Fruit fly (Drosophila melanogaster) whole organism, wandering third instar larva: ENCODE results near the gene Dpy-30L2.

Experiments
- Abd-B ChIP-seq: fragments of >200 bp; optimal IDR thresholded peaks from 2 replicates; lab custom pipeline; 2017; ENCODE audit warnings: missing biosample characterization, missing genetic modification characterization
- CG32264 ChIP-seq: fragments of 200-800 bp; sonication (Bioruptor generic); optimal IDR thresholded peaks from 2 replicates; lab custom pipeline; 2016; ENCODE audit warnings: missing biosample characterization, missing genetic modification characterization
- CG9705 ChIP-seq: fragments of 200-800 bp; sonication (Bioruptor generic); optimal IDR thresholded peaks from 2 replicates; lab custom pipeline; 2018; ENCODE audit warnings: missing biosample characterization, mild to moderate bottlenecking, missing genetic modification characterization
- CrebA ChIP-seq: fragments of 200-800 bp; sonication (Bioruptor generic); optimal IDR thresholded peaks from 2 replicates; lab custom pipeline; 2016; ENCODE audit warnings: missing biosample characterization, mild to moderate bottlenecking, missing genetic modification characterization, borderline replicate concordance
- Dfd ChIP-seq: fragments of >200 bp; optimal IDR thresholded peaks from 2 replicates; lab custom pipeline; 2017; ENCODE audit warnings: missing biosample characterization, missing genetic modification characterization
- Dif ChIP-seq: fragments of 200-275, 200-300 bp; sonication (Bioruptor generic); optimal IDR thresholded peaks from 2 replicates; lab custom pipeline; 2018; ENCODE audit warnings: missing biosample characterization, missing genetic modification characterization; ENCODE audit not compliant: partially characterized antibody
- GATAd ChIP-seq: sonication (Bioruptor generic); optimal IDR thresholded peaks from 2 replicates; lab custom pipeline; 2016; ENCODE audit warnings: missing biosample characterization, missing genetic modification characterization
- HLH106 ChIP-seq: fragments of 200-800 bp; optimal IDR thresholded peaks from 3 replicates; lab custom pipeline; 2019; ENCODE audit warnings: missing biosample characterization, mild to moderate bottlenecking, missing genetic modification characterization, moderate library complexity
- Hnf4 ChIP-seq: fragments of 200-800 bp; sonication (Bioruptor generic); optimal IDR thresholded peaks from 2 replicates; lab custom pipeline; 2016; ENCODE audit warnings: missing biosample characterization, mild to moderate bottlenecking, missing genetic modification characterization
- Hr78 ChIP-seq: fragments of >200 bp; optimal IDR thresholded peaks from 2 replicates; lab custom pipeline; 2017; ENCODE audit warnings: missing biosample characterization, missing genetic modification characterization
- Hr83 ChIP-seq: fragments of 200-300 bp; sonication (Bioruptor generic); optimal IDR thresholded peaks from 2 replicates; lab custom pipeline; 2016; ENCODE audit warnings: missing biosample characterization, mild to moderate bottlenecking, missing genetic modification characterization, moderate library complexity; ENCODE audit not compliant: poor library complexity, severe bottlenecking
- Mio ChIP-seq: sonication (Bioruptor generic); optimal IDR thresholded peaks from 2 replicates; lab custom pipeline; 2016; ENCODE audit warnings: missing biosample characterization, missing genetic modification characterization
- N ChIP-seq: fragments of >200 bp; optimal IDR thresholded peaks from 2 replicates; lab custom pipeline; 2018; ENCODE audit warnings: missing biosample characterization, missing external identifiers, missing genetic modification characterization
- OdsH ChIP-seq: fragments of 200-800 bp; sonication (Bioruptor generic); optimal IDR thresholded peaks from 2 replicates; lab custom pipeline; 2016; ENCODE audit warnings: missing biosample characterization, mild to moderate bottlenecking, missing genetic modification characterization
- Rel ChIP-seq, 2 experiments: fragments of 200-800 bp; sonication (Bioruptor generic) in 1 of 2; optimal IDR thresholded peaks; 2 replicates in 1 of 2; 3 replicates in 1 of 2; lab custom pipeline; 2016 to 2019; ENCODE audit warnings: mild to moderate bottlenecking in 2 of 2, missing biosample characterization in 2 of 2, missing genetic modification characterization in 2 of 2, moderate library complexity in 1 of 2
- Sp1 ChIP-seq: fragments of 200-800 bp; sonication (Bioruptor generic); optimal IDR thresholded peaks from 3 replicates; lab custom pipeline; 2019; ENCODE audit warnings: missing biosample characterization, mild to moderate bottlenecking, missing genetic modification characterization, moderate library complexity
- Vsx2 ChIP-seq: fragments of 200-300, 225-300 bp; sonication (Bioruptor generic); optimal IDR thresholded peaks from 2 replicates; lab custom pipeline; 2018; ENCODE audit warnings: missing biosample characterization, missing genetic modification characterization; ENCODE audit not compliant: partially characterized antibody
- br ChIP-seq: fragments of 200-800 bp; sonication (Bioruptor generic); optimal IDR thresholded peaks from 2 replicates; lab custom pipeline; 2016; ENCODE audit warnings: missing biosample characterization, missing genetic modification characterization
- brk ChIP-seq: fragments of 200-800 bp; sonication (Bioruptor generic); optimal IDR thresholded peaks from 2 replicates; lab custom pipeline; 2016; ENCODE audit warnings: missing biosample characterization, mild to moderate bottlenecking, missing genetic modification characterization
- dmrt93B ChIP-seq: fragments of 200-800 bp; sonication (Bioruptor generic); optimal IDR thresholded peaks from 2 replicates; lab custom pipeline; 2018; ENCODE audit warnings: missing biosample characterization, mild to moderate bottlenecking, missing genetic modification characterization
- dsf ChIP-seq: sonication (Bioruptor generic); optimal IDR thresholded peaks from 2 replicates; lab custom pipeline; 2016; ENCODE audit warnings: missing biosample characterization, missing genetic modification characterization, borderline replicate concordance
- ey ChIP-seq: fragments of 200-800 bp; sonication (Bioruptor generic); optimal IDR thresholded peaks from 2 replicates; lab custom pipeline; 2016; ENCODE audit warnings: missing biosample characterization, missing genetic modification characterization
- foxo ChIP-seq, 2 experiments: fragments of 200-800 bp; sonication (Bioruptor generic); optimal IDR thresholded peaks; 2 replicates in 1 of 2; 3 replicates in 1 of 2; lab custom pipeline; 2016 to 2017; ENCODE audit warnings: missing biosample characterization in 2 of 2, missing genetic modification characterization in 2 of 2
- fru ChIP-seq: fragments of 200-800 bp; sonication (Bioruptor generic); optimal IDR thresholded peaks from 3 replicates; lab custom pipeline; 2016; ENCODE audit warnings: missing biosample characterization, mild to moderate bottlenecking, missing genetic modification characterization
- h ChIP-seq: fragments of 200-800 bp; sonication (Bioruptor generic); optimal IDR thresholded peaks from 3 replicates; lab custom pipeline; 2016; ENCODE audit warnings: missing biosample characterization, mild to moderate bottlenecking, missing genetic modification characterization
- lola ChIP-seq: fragments of >200 bp; optimal IDR thresholded peaks from 2 replicates; lab custom pipeline; 2017; ENCODE audit warnings: missing biosample characterization, missing genetic modification characterization
- pan ChIP-seq: fragments of >200 bp; optimal IDR thresholded peaks from 2 replicates; lab custom pipeline; 2017
- psq ChIP-seq: fragments of 200-800 bp; sonication (Bioruptor generic); optimal IDR thresholded peaks from 3 replicates; lab custom pipeline; 2017; ENCODE audit warnings: missing biosample characterization, mild to moderate bottlenecking, missing genetic modification characterization, moderate library complexity
- rgr ChIP-seq: fragments of 200-800 bp; sonication (Bioruptor generic); optimal IDR thresholded peaks from 3 replicates; lab custom pipeline; 2016; ENCODE audit warnings: missing biosample characterization, mild to moderate bottlenecking, missing genetic modification characterization
- sage ChIP-seq: fragments of 200-800 bp; sonication (Bioruptor generic); optimal IDR thresholded peaks from 2 replicates; lab custom pipeline; 2016; ENCODE audit warnings: missing biosample characterization, mild to moderate bottlenecking, missing genetic modification characterization
- sv ChIP-seq: fragments of 200-800 bp; sonication (Bioruptor generic); optimal IDR thresholded peaks from 3 replicates; lab custom pipeline; 2016; ENCODE audit warnings: missing biosample characterization, missing genetic modification characterization
- tai ChIP-seq: sonication (Bioruptor generic); optimal IDR thresholded peaks from 2 replicates; lab custom pipeline; 2016; ENCODE audit warnings: missing biosample characterization, missing genetic modification characterization
- usp ChIP-seq: fragments of >200 bp; optimal IDR thresholded peaks from 2 replicates; lab custom pipeline; 2017; ENCODE audit warnings: missing biosample characterization, missing genetic modification characterization
- woc ChIP-seq: sonication (Bioruptor generic); optimal IDR thresholded peaks from 2 replicates; lab custom pipeline; 2016; ENCODE audit warnings: missing biosample characterization, mild to moderate bottlenecking, missing genetic modification characterization

Gene Dpy-30L2

DNA sequence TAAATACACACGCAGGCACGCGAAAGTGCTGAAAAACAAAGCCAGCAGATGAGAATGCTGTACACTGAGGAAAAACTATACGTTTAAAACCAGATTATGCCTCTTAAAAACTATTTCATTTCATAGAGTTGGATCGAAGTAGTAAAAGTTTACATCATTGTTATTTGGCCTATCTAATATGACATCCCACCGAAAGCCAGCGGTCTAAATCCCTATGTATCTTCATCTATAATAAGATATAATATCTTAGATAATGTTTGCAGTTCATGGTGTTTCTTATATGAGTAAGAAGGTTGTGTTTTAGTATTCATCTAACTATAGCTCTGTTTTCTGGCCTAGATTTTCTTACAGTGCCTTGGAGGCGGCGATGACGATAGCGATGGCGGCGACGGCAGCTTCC, 37.4 kb downstream of the Dpy-30L2 start:
- TF ChIP-seq sage (GFP tag; lab: Kevin White, UChicago) = no peak
- no peak for TF ChIP-seq rgr (GFP tag; lab: Kevin White, UChicago)
- no peak for TF ChIP-seq psq (GFP tag; lab: Kevin White, UChicago)
- no peak for TF ChIP-seq Abd-B (GFP tag; lab: Kevin White, UChicago)
- no peak for TF ChIP-seq Mio (GFP tag; lab: Kevin White, UChicago)
- no peak for TF ChIP-seq Hr83 (GFP tag; lab: Kevin White, UChicago)

DNA sequence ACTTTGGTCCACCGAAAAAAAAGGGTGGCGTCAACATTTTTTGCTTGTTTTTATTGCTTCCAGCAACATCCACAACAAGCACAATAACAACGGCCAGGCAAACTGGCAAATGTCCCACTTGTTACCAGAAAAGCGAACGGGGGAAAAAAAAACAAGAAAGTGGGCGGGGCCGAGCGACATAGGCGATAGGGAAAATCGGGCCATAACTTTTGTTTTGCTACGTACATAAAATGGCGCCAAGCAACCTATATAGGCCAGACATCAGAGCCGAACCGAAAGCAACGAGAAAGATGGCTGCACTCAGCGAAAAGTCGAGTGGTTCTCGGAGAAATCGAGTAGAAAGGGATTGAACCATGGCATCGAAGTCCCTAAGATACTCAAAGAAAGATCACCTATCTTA, 40.3 kb downstream of the Dpy-30L2 start:
- TF ChIP-seq CG32264 (GFP tag; lab: Kevin White, UChicago) = no peak
- TF ChIP-seq N (GFP tag; lab: Kevin White, UChicago) = no peak
- no peak for TF ChIP-seq ey (GFP tag; lab: Kevin White, UChicago)
- no peak for TF ChIP-seq Hnf4
- no peak for TF ChIP-seq brk (GFP tag; lab: Kevin White, UChicago)
- no peak for TF ChIP-seq sage (GFP tag; lab: Kevin White, UChicago)
- TF ChIP-seq Abd-B (GFP tag; lab: Kevin White, UChicago) = no peak
- no peak for TF ChIP-seq woc (GFP tag; lab: Kevin White, UChicago)
- TF ChIP-seq Dif (GFP tag; lab: Kevin White, UChicago) = no peak
- TF ChIP-seq psq (GFP tag; lab: Kevin White, UChicago) = no peak
- no peak for TF ChIP-seq tai (GFP tag; lab: Kevin White, UChicago)
- TF ChIP-seq sv (GFP tag; lab: Kevin White, UChicago) = no peak
- no peak for TF ChIP-seq OdsH (GFP tag; lab: Kevin White, UChicago)
- TF ChIP-seq dmrt93B (GFP tag; lab: Kevin White, UChicago) = no peak
- TF ChIP-seq Vsx2 (GFP tag; lab: Kevin White, UChicago) = no peak
- TF ChIP-seq rgr (GFP tag; lab: Kevin White, UChicago) = no peak
- no peak for TF ChIP-seq fru (GFP tag; lab: Kevin White, UChicago)

DNA sequence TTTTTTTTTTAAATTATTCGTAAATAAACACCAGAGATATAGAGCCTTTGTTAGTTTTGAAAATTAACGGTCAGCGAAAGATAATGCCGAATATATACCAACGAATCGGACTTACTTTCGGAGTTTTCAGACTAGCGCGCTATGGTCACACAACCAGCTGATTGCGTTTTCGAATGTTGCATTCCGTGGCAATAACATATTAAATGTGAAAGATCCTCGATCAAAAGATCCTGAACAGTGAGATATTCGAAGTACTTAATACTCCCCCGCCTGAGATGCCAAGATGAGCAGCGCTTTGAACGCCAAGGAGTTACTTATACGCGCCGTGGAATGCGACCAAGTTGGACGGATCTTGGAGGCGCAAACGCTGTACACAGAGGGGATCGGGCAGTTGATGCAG, 44.2 kb downstream of the Dpy-30L2 start, which contains the start of gene CG14985:
Gene CG14985 (plus strand): TSS at position 159 of the 400 bp plus-strand sequence.
- TF ChIP-seq br (GFP tag; lab: Kevin White, UChicago) (no peak), rgr (GFP tag; lab: Kevin White, UChicago) (no peak), ey (GFP tag; lab: Kevin White, UChicago) (no peak), fru (GFP tag; lab: Kevin White, UChicago) (no peak), Hr78 (GFP tag; lab: Kevin White, UChicago) (no peak), h (GFP tag; lab: Kevin White, UChicago) (no peak), CrebA (no peak), usp (GFP tag; lab: Kevin White, UChicago) (no peak), psq (GFP tag; lab: Kevin White, UChicago) (no peak), GATAd (no peak), lola (no peak), woc (GFP tag; lab: Kevin White, UChicago) (no peak), HLH106 (tag; lab: Kevin White, UChicago) (no peak), Hnf4 (no peak), dsf (GFP tag; lab: Kevin White, UChicago) (no peak), CG32264 (GFP tag; lab: Kevin White, UChicago) (no peak), pan (lab: Kevin White, UChicago) (no peak), CG9705 (GFP tag; lab: Kevin White, UChicago) (no peak), Dfd (GFP tag; lab: Kevin White, UChicago) (no peak)

DNA sequence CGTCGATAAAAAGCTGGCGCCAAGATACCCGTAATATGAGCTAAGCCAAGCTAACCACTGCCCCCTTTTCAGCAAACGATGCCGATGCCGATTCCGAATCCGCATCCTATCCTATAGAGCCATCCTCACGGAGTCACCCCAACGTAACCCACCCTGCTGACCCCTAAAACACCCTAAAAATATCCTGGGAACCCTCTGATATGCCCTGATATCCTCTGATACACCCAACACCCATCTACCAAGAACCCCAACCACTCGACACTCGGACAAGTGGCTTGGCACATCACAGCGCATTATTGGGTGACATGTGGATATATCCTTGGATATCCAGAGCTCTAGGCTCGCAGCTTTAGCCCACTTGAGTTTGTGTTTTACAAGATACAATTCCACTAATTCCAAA, 46.0 kb downstream of the Dpy-30L2 start:
- TF ChIP-seq sage (GFP tag; lab: Kevin White, UChicago) (no peak), CG9705 (GFP tag; lab: Kevin White, UChicago) (no peak), Vsx2 (GFP tag; lab: Kevin White, UChicago) (no peak), pan (lab: Kevin White, UChicago) (no peak), foxo (GFP tag; optimal IDR thresholded peaks at IDR 0.05; lab: Kevin White, UChicago) (no peak), Rel (GFP tag; optimal IDR thresholded peaks at IDR 0.05; lab: Kevin White, UChicago) (no peak), Rel (tag; optimal IDR thresholded peaks at IDR 0.05; lab: Kevin White, UChicago) (no peak), dmrt93B (GFP tag; lab: Kevin White, UChicago) (no peak), usp (GFP tag; lab: Kevin White, UChicago) (no peak), dsf (GFP tag; lab: Kevin White, UChicago) (no peak), HLH106 (tag; lab: Kevin White, UChicago) (no peak), Dfd (GFP tag; lab: Kevin White, UChicago) (no peak), lola (no peak), rgr (GFP tag; lab: Kevin White, UChicago) (no peak), brk (GFP tag; lab: Kevin White, UChicago) (no peak), woc (GFP tag; lab: Kevin White, UChicago) (no peak), tai (GFP tag; lab: Kevin White, UChicago) (no peak), OdsH (GFP tag; lab: Kevin White, UChicago) (no peak), Sp1 (GFP tag; lab: Kevin White, UChicago) (no peak)
